Worm (Caenorhabditis elegans) whole organism, L1 larva: ENCODE data around the gene T16G12.6.

Experiments used
- C04F5.9 ChIP-seq: sonication (generic microtip); optimal IDR thresholded peaks from 2 replicates; lab custom pipeline; 2016; ENCODE audit warnings: missing genetic modification characterization, missing compliant biosample characterization
- C16A3.4 ChIP-seq: fragments of 150-350 bp; optimal IDR thresholded peaks from 2 replicates; lab custom pipeline; 2014; ENCODE audit warnings: missing biosample characterization, missing genetic modification characterization
- C34B4.2 ChIP-seq: sonication (generic microtip); optimal IDR thresholded peaks from 2 replicates; lab custom pipeline; 2017; ENCODE audit warnings: mild to moderate bottlenecking, missing genetic modification characterization, missing compliant biosample characterization
- F16B12.6 ChIP-seq: fragments of 150-350 bp; optimal IDR thresholded peaks from 2 replicates; lab custom pipeline; 2014; ENCODE audit warnings: missing biosample characterization, missing genetic modification characterization
- aha-1 ChIP-seq: fragments of 150-350 bp; optimal IDR thresholded peaks from 2 replicates; lab custom pipeline; 2014; ENCODE audit warnings: missing biosample characterization, missing genetic modification characterization
- alr-1 ChIP-seq: fragments of 200-800 bp; sonication (Bioruptor generic); optimal IDR thresholded peaks from 2 replicates; lab custom pipeline; 2018; ENCODE audit warnings: borderline replicate concordance, mild to moderate bottlenecking, missing genetic modification characterization, missing compliant biosample characterization
- blmp-1 ChIP-seq: fragments of 150-350 bp; optimal IDR thresholded peaks from 2 replicates; lab custom pipeline; 2014; ENCODE audit warnings: missing biosample characterization, missing genetic modification characterization
- ceh-8 ChIP-seq: fragments of 200-800 bp; sonication (Bioruptor generic); optimal IDR thresholded peaks from 2 replicates; lab custom pipeline; 2018; ENCODE audit warnings: mild to moderate bottlenecking, missing genetic modification characterization, moderate library complexity, missing compliant biosample characterization
- ceh-82 ChIP-seq, 3 experiments: fragments of 150-350 bp in 1 of 3; sonication (generic microtip) in 2 of 3; optimal IDR thresholded peaks; 2 replicates each; lab custom pipeline; 2014 to 2017; ENCODE audit warnings: missing biosample characterization in 3 of 3, missing genetic modification characterization in 3 of 3
- ceh-90 ChIP-seq: sonication (generic microtip); optimal IDR thresholded peaks from 2 replicates; lab custom pipeline; 2016; ENCODE audit warnings: missing genetic modification characterization, missing compliant biosample characterization
- dpl-1 ChIP-seq, 3 experiments: fragments of 150-350 bp in 2 of 3; sonication (generic microtip) in 1 of 3; optimal IDR thresholded peaks; 2 replicates each; lab custom pipeline; 2014 to 2017; ENCODE audit warnings: missing biosample characterization in 3 of 3, missing genetic modification characterization in 3 of 3, missing genetic modification reagents in 3 of 3
- efl-1 ChIP-seq, 4 experiments: fragments of 150-350 bp; optimal IDR thresholded peaks in 3 of 4; peaks in 1 of 4; 1 replicate in 1 of 4; 2 replicates in 3 of 4; lab custom pipeline; 2014; ENCODE audit warnings: missing biosample characterization in 2 of 4, missing genetic modification characterization in 2 of 4, missing genetic modification reagents in 2 of 4
- efl-3 ChIP-seq: fragments of 200-800 bp; sonication (Bioruptor generic); optimal IDR thresholded peaks from 2 replicates; lab custom pipeline; 2018; ENCODE audit warnings: mild to moderate bottlenecking, missing genetic modification characterization, missing compliant biosample characterization
- egl-27 ChIP-seq, 2 experiments: fragments of 150-350 bp in 1 of 2; sonication (generic microtip); optimal IDR thresholded peaks; 3 replicates each; lab custom pipeline; 2017 to 2018; ENCODE audit warnings: missing biosample characterization in 2 of 2, missing genetic modification characterization in 2 of 2, missing genetic modification reagents in 2 of 2
- elt-2 ChIP-seq: sonication (generic microtip); optimal IDR thresholded peaks from 2 replicates; lab custom pipeline; 2016; ENCODE audit warnings: missing genetic modification characterization, mild to moderate bottlenecking, inconsistent platforms, missing compliant biosample characterization, missing genetic modification reagents
- fkh-10 ChIP-seq: sonication (generic microtip); optimal IDR thresholded peaks from 2 replicates; lab custom pipeline; 2017; ENCODE audit warnings: missing biosample characterization, missing genetic modification reagents, missing genetic modification characterization
- fkh-4 ChIP-seq: sonication (generic microtip); optimal IDR thresholded peaks from 2 replicates; lab custom pipeline; 2016; ENCODE audit warnings: missing compliant biosample characterization, missing genetic modification characterization, borderline replicate concordance
- fkh-8 ChIP-seq: sonication (generic microtip); optimal IDR thresholded peaks from 2 replicates; lab custom pipeline; 2016; ENCODE audit warnings: mild to moderate bottlenecking, missing genetic modification characterization, missing compliant biosample characterization
- fos-1 ChIP-seq: fragments of 150-350 bp; optimal IDR thresholded peaks from 2 replicates; lab custom pipeline; 2014; ENCODE audit warnings: missing biosample characterization, missing genetic modification characterization
- irx-1 ChIP-seq: sonication (generic microtip); optimal IDR thresholded peaks from 2 replicates; lab custom pipeline; 2016; ENCODE audit warnings: missing genetic modification characterization, missing compliant biosample characterization
- isw-1 ChIP-seq: fragments of 200-800 bp; sonication (Bioruptor generic); IDR thresholded peaks from 2 replicates; pipeline ENCODE4 v1.3.6; 2022; ENCODE audit warnings: missing genetic modification characterization, missing compliant biosample characterization
- jun-1 ChIP-seq: fragments of 150-350 bp; optimal IDR thresholded peaks from 2 replicates; lab custom pipeline; 2014; ENCODE audit warnings: missing biosample characterization, missing genetic modification reagents, missing genetic modification characterization
- lin-13 ChIP-seq: fragments of 150-350 bp; optimal IDR thresholded peaks from 2 replicates; lab custom pipeline; 2014; ENCODE audit warnings: missing biosample characterization, missing genetic modification reagents, missing genetic modification characterization
- lin-35 ChIP-seq, 2 experiments: fragments of 150-350 bp; optimal IDR thresholded peaks; 2 replicates each; lab custom pipeline; 2014; ENCODE audit warnings: missing biosample characterization in 2 of 2, missing genetic modification characterization in 2 of 2, missing genetic modification reagents in 2 of 2
- mab-9 ChIP-seq: fragments of 200-800 bp; sonication (Bioruptor generic); IDR thresholded peaks from 2 replicates; pipeline ENCODE4 v1.3.6; 2022; ENCODE audit warnings: missing genetic modification reagents, missing genetic modification characterization, missing compliant biosample characterization
- mdl-1 ChIP-seq, 2 experiments: fragments of 150-350 bp; optimal IDR thresholded peaks; 2 replicates each; lab custom pipeline; 2014 to 2017; ENCODE audit warnings: missing biosample characterization in 2 of 2, missing genetic modification characterization in 2 of 2, inconsistent platforms in 1 of 2
- mef-2 ChIP-seq: fragments of 150-350 bp; optimal IDR thresholded peaks from 2 replicates; lab custom pipeline; 2014; ENCODE audit warnings: missing biosample characterization, missing genetic modification characterization
- mep-1 ChIP-seq: fragments of 150-350 bp; optimal IDR thresholded peaks from 2 replicates; lab custom pipeline; 2014; ENCODE audit warnings: missing biosample characterization, missing genetic modification characterization
- nhr-12 ChIP-seq: sonication (generic microtip); optimal IDR thresholded peaks from 2 replicates; lab custom pipeline; 2017; ENCODE audit warnings: missing biosample characterization, missing genetic modification characterization
- nhr-19 ChIP-seq: fragments of 200-800 bp; sonication (Bioruptor generic); conservative IDR thresholded peaks from 2 replicates; pipeline ENCODE4 v1.3.6; 2022; ENCODE audit warnings: missing genetic modification characterization, missing compliant biosample characterization
- nhr-28 ChIP-seq: fragments of 150-350 bp; optimal IDR thresholded peaks from 2 replicates; lab custom pipeline; 2014; ENCODE audit warnings: missing biosample characterization, missing genetic modification characterization
- nhr-47 ChIP-seq: sonication (generic microtip); optimal IDR thresholded peaks from 2 replicates; lab custom pipeline; 2016; ENCODE audit warnings: mild to moderate bottlenecking, missing genetic modification characterization, moderate library complexity, missing compliant biosample characterization
- nhr-71 ChIP-seq: sonication (generic microtip); optimal IDR thresholded peaks from 2 replicates; lab custom pipeline; 2016; ENCODE audit warnings: mild to moderate bottlenecking, missing genetic modification characterization, moderate library complexity, missing compliant biosample characterization
- nhr-76 ChIP-seq: sonication (generic microtip); optimal IDR thresholded peaks from 2 replicates; lab custom pipeline; 2017; ENCODE audit warnings: missing biosample characterization, missing genetic modification characterization
- nhr-90 ChIP-seq: sonication (generic microtip); optimal IDR thresholded peaks from 2 replicates; lab custom pipeline; 2016; ENCODE audit warnings: mild to moderate bottlenecking, missing genetic modification characterization, missing compliant biosample characterization; ENCODE audit not compliant: poor library complexity
- pag-3 ChIP-seq: sonication (generic microtip); optimal IDR thresholded peaks from 2 replicates; lab custom pipeline; 2017; ENCODE audit warnings: missing genetic modification characterization, mild to moderate bottlenecking, missing compliant biosample characterization, antibody characterized with exemption, borderline replicate concordance; ENCODE audit not compliant: insufficient read depth
- pax-3 ChIP-seq: fragments of 200-800 bp; sonication (Bioruptor generic); optimal IDR thresholded peaks from 2 replicates; lab custom pipeline; 2018; ENCODE audit warnings: mild to moderate bottlenecking, missing genetic modification characterization, moderate library complexity, missing compliant biosample characterization
- pqm-1 ChIP-seq: sonication (generic microtip); optimal IDR thresholded peaks from 3 replicates; lab custom pipeline; 2017; ENCODE audit warnings: missing biosample characterization, missing genetic modification characterization
- rnt-1 ChIP-seq: sonication (generic microtip); optimal IDR thresholded peaks from 2 replicates; lab custom pipeline; 2016; ENCODE audit warnings: mild to moderate bottlenecking, missing genetic modification characterization, moderate library complexity, missing compliant biosample characterization
- skn-1 ChIP-seq: fragments of 150-350 bp; optimal IDR thresholded peaks from 2 replicates; lab custom pipeline; 2014; ENCODE audit warnings: missing biosample characterization, missing genetic modification characterization
- snpc-4 ChIP-seq: fragments of 150-350 bp; optimal IDR thresholded peaks from 2 replicates; lab custom pipeline; 2014; ENCODE audit warnings: missing biosample characterization, missing genetic modification characterization
- sox-4 ChIP-seq: sonication (generic microtip); optimal IDR thresholded peaks from 2 replicates; lab custom pipeline; 2016; ENCODE audit warnings: missing genetic modification characterization, missing compliant biosample characterization
- sptf-1 ChIP-seq: fragments of 150-350 bp; optimal IDR thresholded peaks from 2 replicates; lab custom pipeline; 2014; ENCODE audit warnings: missing biosample characterization, missing genetic modification characterization
- sup-37 ChIP-seq: fragments of 200-800 bp; sonication (Bioruptor generic); optimal IDR thresholded peaks from 2 replicates; lab custom pipeline; 2018; ENCODE audit warnings: mild to moderate bottlenecking, missing genetic modification characterization, missing compliant biosample characterization
- tbx-2 ChIP-seq: sonication (generic microtip); optimal IDR thresholded peaks from 2 replicates; lab custom pipeline; 2016; ENCODE audit warnings: missing genetic modification characterization, missing compliant biosample characterization
- tlp-1 ChIP-seq: fragments of 150-350 bp; optimal IDR thresholded peaks from 2 replicates; lab custom pipeline; 2014; ENCODE audit warnings: missing biosample characterization, missing genetic modification characterization
- unc-130 ChIP-seq: fragments of 150-350 bp; optimal IDR thresholded peaks from 2 replicates; lab custom pipeline; 2017; ENCODE audit warnings: missing biosample characterization, missing genetic modification characterization, inconsistent platforms
- unc-30 ChIP-seq: sonication (generic microtip); optimal IDR thresholded peaks from 2 replicates; lab custom pipeline; 2017; ENCODE audit warnings: missing biosample characterization, missing genetic modification characterization
- unc-86 ChIP-seq: sonication (generic microtip); optimal IDR thresholded peaks from 2 replicates; lab custom pipeline; 2016; ENCODE audit warnings: missing genetic modification characterization, missing compliant biosample characterization
- vab-15 ChIP-seq: sonication (generic microtip); optimal IDR thresholded peaks from 2 replicates; lab custom pipeline; 2017; ENCODE audit warnings: missing genotype, mild to moderate bottlenecking, missing genetic modification characterization, missing compliant biosample characterization
- xbp-1 ChIP-seq: sonication (generic microtip); optimal IDR thresholded peaks from 2 replicates; lab custom pipeline; 2016; ENCODE audit warnings: missing genetic modification characterization, missing compliant biosample characterization
- zag-1 ChIP-seq: fragments of 150-350 bp; optimal IDR thresholded peaks from 2 replicates; lab custom pipeline; 2014; ENCODE audit warnings: missing biosample characterization, missing genetic modification characterization

Gene T16G12.6

ce11 chrIII:10123586-10124233 is 54.3 kb downstream of the T16G12.6 start, which contains the start of gene ttll-4 (continued):
- no peak for TF ChIP-seq nhr-28 (tag; lab: Kevin White, UChicago)
- no peak for TF ChIP-seq C34B4.2 (tag; lab: Kevin White, UChicago)
- TF ChIP-seq nhr-90 (tag; lab: Kevin White, UChicago), result peak; percentile 31
- peak in 2 of 3 experiments; percentile 0 to 48 for TF ChIP-seq dpl-1 (GFP tag; optimal IDR thresholded peaks at IDR 0.05; lab: Kevin White, UChicago)
- TF ChIP-seq lin-13 (GFP tag; lab: Kevin White, UChicago), result peak; percentile 53
- peak; percentile 29 for TF ChIP-seq pax-3 (tag; lab: Kevin White, UChicago)
- peak in 1 of 2 experiments; percentile 15 for TF ChIP-seq lin-35 (GFP tag; optimal IDR thresholded peaks at IDR 0.05; lab: Kevin White, UChicago)
- peak; percentile 72 for TF ChIP-seq nhr-47 (tag; lab: Kevin White, UChicago)
- TF ChIP-seq fos-1 (tag; lab: Kevin White, UChicago), result no peak
- TF ChIP-seq pag-3 (tag; lab: Kevin White, UChicago), result no peak
- peak; percentile 58; the same call in 1 of the 2 replicates for TF ChIP-seq mab-9 (GFP tag; lab: Robert Waterston, UW)
- TF ChIP-seq unc-30 (tag; lab: Kevin White, UChicago), result no peak
- peak; percentile 57 for TF ChIP-seq xbp-1 (tag; lab: Kevin White, UChicago)
- no peak for TF ChIP-seq tlp-1 (tag; lab: Kevin White, UChicago)
- TF ChIP-seq vab-15 (tag; lab: Kevin White, UChicago), result peak; percentile 34
- peak; percentile 59 for TF ChIP-seq tbx-2 (tag; lab: Kevin White, UChicago)
- no peak for TF ChIP-seq nhr-12
- no peak for TF ChIP-seq efl-3 (GFP tag; lab: Kevin White, UChicago)
- TF ChIP-seq alr-1 (tag; lab: Kevin White, UChicago), result no peak
- TF ChIP-seq zag-1 (tag; lab: Kevin White, UChicago), result no peak
- TF ChIP-seq ceh-8 (GFP tag; lab: Kevin White, UChicago), result no peak
- no peak for TF ChIP-seq sptf-1
- no peak for TF ChIP-seq pqm-1 (tag; lab: Kevin White, UChicago)
- TF ChIP-seq nhr-76 (tag; lab: Kevin White, UChicago), result no peak
- TF ChIP-seq nhr-19 (GFP tag; lab: Robert Waterston, UW), result peak; percentile 61
- TF ChIP-seq ceh-82 (tag; optimal IDR thresholded peaks at IDR 0.05; lab: Kevin White, UChicago), result peak; percentile 34 to 53 (median 46)
- TF ChIP-seq blmp-1, result no peak
- no peak for TF ChIP-seq unc-130
- peak; percentile 56 for TF ChIP-seq fkh-8
- no peak for TF ChIP-seq sox-4
- no peak for TF ChIP-seq C16A3.4
- TF ChIP-seq elt-2 (tag; lab: Kevin White, UChicago), result no peak
- peak; percentile 69 to 81 for TF ChIP-seq efl-1 (optimal IDR thresholded peaks at IDR 0.05; lab: Kevin White, UChicago)
- TF ChIP-seq efl-1 (GFP tag; optimal IDR thresholded peaks at IDR 0.05 in 1 of 2; lab: Kevin White, UChicago), result peak; percentile 47 to 80
- TF ChIP-seq aha-1 (tag; lab: Kevin White, UChicago), result no peak
- TF ChIP-seq snpc-4 (tag; lab: Kevin White, UChicago), result no peak
- no peak for TF ChIP-seq mdl-1 (tag; optimal IDR thresholded peaks at IDR 0.05; lab: Kevin White, UChicago)
- peak; percentile 78 for TF ChIP-seq isw-1 (GFP tag; lab: Robert Waterston, UW)
- peak; percentile 29 for TF ChIP-seq fkh-4
- TF ChIP-seq jun-1 (tag; lab: Kevin White, UChicago), result no peak
- no peak for TF ChIP-seq sup-37 (GFP tag; lab: Kevin White, UChicago)
- peak; percentile 81 for TF ChIP-seq nhr-71 (tag; lab: Kevin White, UChicago)
- TF ChIP-seq mep-1 (tag; lab: Kevin White, UChicago), result no peak
- TF ChIP-seq mef-2, result no peak
- TF ChIP-seq egl-27 (tag; optimal IDR thresholded peaks at IDR 0.05; lab: Kevin White, UChicago), result no peak
- peak; percentile 48 for TF ChIP-seq fkh-10 (GFP tag; lab: Kevin White, UChicago)
- no peak for TF ChIP-seq skn-1
- no peak for TF ChIP-seq ceh-90 (tag; lab: Kevin White, UChicago)
- peak; percentile 72 for TF ChIP-seq unc-86 (tag; lab: Kevin White, UChicago)
- no peak for TF ChIP-seq F16B12.6 (tag; lab: Kevin White, UChicago)
- TF ChIP-seq irx-1 (tag; lab: Kevin White, UChicago), result no peak
- TF ChIP-seq rnt-1, result peak; percentile 85
- no peak for TF ChIP-seq C04F5.9 (tag; lab: Kevin White, UChicago)
